Fruit fly (Drosophila melanogaster): ENCODE data around the gene CG15529.

- TF ChIP-seq insv (optimal IDR thresholded peaks at IDR 0.05) (no peak), Myc (optimal IDR thresholded peaks at IDR 0.05) (no peak), Sin3A (optimal IDR thresholded peaks at IDR 0.05) (no peak), ttk (optimal IDR thresholded peaks at IDR 0.05) (no peak)
These were observed 43.8 kb downstream of the CG15529 start for dm6 chr3R:30195606-30196049.

All from Kc167 (cell line).